Fruit fly (Drosophila melanogaster) ovary, adult (tissue): ENCODE results near the gene Lsp1alpha.

ENCODE experiments used
- CG17801 ChIP-seq: fragments of 200-800 bp; optimal IDR thresholded peaks from 2 replicates; lab custom pipeline; 2019; ENCODE audit warnings: missing biosample characterization, mild to moderate bottlenecking, missing genetic modification characterization, moderate library complexity; ENCODE audit not compliant: partially characterized antibody

Gene Lsp1alpha

DNA sequence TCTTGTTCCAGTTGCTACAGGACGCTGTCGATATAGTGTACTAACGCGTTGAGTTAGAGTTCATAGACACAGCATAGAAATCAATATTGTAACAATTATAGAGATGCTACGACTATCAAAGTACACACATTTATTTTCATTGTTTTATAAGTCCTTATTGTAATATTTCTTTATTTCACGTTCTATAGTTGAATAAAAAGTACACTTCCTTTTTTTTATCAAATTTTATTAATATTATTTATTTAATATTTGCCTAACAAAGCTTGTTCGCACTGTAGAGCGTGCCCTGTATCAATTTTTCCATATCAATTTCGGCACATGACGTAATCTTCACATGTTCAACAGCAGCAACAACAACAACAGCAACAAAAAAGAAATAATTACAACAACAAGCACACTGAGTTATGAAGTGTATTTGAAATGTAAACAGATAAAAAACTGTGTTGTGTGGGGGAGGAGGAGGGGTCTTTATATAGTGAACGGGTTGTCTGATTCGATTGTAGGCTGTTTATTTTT lies 16.1 kb upstream of the Lsp1alpha start:
- TF ChIP-seq CG17801 (GFP tag; lab: Kevin White, UChicago), result peak; percentile 46

DNA sequence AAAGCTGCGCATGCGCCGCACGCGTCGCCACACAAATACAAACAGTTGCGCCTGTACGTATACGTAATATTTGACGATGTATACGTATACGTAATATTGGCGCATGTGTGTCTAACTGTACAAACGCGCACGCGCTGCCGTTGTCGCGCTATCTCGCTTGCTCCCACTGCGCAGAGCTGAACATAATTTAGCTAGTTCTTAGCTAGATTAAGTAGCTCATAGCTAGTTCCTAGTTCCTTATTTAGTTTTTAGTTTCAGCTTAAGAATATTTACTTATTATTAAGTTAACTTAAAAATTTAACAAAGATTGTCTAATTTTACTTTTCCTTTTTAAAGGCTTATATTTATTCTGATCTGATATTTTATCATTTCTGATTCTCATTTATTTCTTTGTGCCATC lies 9.8 kb upstream of the Lsp1alpha start:
- TF ChIP-seq CG17801 (GFP tag; lab: Kevin White, UChicago), result no peak

DNA sequence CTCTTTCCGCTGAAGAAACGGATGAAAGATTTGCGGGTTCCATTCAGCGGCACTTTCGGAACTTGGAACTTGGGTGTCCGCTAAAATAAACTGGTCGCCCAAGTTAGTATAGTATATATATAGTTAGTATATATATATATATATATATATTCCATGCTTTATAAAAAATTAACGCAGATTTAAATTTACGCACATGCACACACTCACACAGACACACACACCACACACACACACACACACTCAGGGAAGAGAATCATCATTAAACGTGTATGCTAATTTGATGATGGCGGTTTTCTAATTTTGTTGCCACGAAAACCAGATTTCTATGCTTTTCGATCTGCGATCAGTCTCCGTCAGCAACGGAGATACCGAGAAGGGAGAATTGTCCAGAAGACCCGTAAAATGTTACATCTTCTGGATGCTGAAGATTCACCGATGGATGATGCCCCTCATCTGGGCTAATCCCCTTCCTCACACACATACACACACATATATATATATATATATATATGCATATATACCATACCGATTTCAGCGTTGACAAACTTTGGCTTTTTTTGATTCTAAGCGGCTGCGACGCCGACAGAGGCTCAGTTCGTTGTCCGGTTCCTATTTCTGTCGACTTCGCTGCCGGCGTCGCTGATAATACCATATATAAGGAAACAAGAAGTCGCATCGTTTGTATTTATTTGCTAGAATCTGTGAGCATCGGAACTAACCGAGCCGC lies 3.6 kb upstream of the Lsp1alpha start, which contains the start of gene Cpr11A:
Gene Cpr11A, plus strand, starts transcription at position 677 of the 727 bp plus-strand sequence.
- no peak for TF ChIP-seq CG17801 (GFP tag; lab: Kevin White, UChicago)

DNA sequence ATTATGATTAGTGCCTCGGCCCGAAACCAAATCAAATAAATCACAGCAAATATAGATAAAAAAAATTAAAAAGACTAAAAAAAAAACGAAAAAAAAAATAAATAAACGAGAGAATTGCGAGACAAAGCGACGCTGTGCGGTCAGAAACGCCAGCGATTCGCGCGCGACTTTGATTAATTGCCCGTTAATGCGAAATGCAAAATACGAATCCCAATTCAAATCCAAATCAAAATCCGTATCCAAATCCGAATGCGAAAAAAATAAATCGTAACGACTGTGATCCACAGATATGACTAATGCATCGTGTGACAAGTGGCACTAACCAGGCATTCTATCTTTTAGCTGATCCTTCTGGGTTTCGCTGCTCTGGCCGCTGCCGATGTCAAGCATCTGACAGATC lies 2.6 kb upstream of the Lsp1alpha start:
- TF ChIP-seq CG17801 (GFP tag; lab: Kevin White, UChicago), result no peak

DNA sequence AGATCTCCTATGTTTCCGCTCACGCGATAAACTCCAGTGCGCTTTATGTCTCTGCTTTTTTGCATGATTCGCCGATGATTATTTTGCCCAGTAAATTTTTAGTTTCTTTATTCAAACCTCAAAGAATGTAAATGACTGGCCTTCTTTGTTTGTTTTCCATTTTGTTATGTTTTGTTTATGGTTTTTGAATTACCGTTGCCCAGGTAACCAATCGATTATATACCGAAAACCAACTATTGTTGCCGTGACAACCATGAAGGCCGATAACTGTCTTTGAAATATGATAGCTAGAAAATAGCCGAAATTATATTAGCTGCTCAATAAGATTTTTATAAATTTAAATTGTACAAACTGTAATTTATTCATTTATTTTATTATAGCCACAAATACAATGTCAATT lies 6.4 kb downstream of the Lsp1alpha start, which contains the start of gene Mks1:
Gene Mks1, minus strand, starts transcription at position 101 of the 400 bp plus-strand sequence.
- no peak for TF ChIP-seq CG17801 (GFP tag; lab: Kevin White, UChicago)

DNA sequence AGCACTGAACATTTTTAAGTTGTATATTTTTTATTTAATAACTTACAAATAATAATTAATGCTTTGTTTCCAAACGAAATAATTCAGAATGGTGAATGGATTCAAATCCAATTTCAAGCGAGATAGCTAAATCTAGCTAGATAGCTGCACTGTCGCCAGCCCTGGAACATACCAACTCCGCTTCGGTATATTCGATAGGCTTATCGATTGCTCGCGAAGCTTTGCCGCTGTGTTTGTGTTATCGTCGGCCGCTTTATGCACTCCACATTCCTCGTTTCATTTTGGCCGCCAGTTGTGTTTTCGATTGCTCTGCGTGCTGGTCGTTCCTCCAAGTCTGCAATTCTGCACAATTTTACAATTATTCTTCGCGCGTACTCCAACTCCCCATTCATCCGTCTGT lies 6.8 kb downstream of the Lsp1alpha start, which contains the start of gene mdu:
Gene mdu, plus strand, starts transcription at position 259 of the 400 bp plus-strand sequence.
- no peak for TF ChIP-seq CG17801 (GFP tag; lab: Kevin White, UChicago)

DNA sequence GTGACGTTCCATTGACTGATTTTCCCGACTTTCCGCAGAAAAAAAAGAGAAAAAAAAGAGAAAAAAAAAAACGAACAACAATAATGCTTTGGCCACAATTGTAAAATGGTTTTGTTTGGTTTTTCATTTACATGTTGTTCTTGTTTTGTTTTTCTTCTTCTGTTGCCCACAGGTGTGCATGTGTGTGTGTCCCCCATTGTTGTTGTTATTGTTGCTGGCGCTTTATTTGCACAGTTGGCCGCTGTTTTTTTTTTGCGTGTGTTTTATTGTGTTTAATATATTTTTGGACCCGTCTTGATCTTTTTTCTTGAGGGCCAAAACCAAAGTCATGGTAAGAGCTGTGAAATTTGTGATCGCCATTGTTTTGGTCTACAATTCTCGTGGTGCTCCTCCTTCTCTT lies 8.0 kb downstream of the Lsp1alpha start:
- peak; percentile 77 for TF ChIP-seq CG17801 (GFP tag; lab: Kevin White, UChicago)

DNA sequence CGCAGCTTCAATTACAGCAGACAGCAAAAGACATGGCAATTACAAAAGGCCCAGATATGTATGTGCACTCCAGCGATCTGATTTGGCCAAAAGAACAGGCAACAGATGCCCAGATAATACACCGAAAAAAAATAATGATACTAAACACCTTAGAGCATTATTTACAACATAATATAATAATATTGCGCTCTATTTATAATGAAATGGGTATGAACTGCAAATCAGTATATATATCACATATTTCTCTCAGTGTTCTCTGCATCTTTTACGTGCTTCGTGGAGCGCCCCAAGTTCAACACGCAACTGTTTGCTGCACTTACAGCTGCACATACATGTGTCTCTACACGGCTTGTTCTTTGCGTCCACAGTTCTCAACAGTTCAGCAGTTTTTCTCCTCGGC lies 17.5 kb downstream of the Lsp1alpha start:
- TF ChIP-seq CG17801 (GFP tag; lab: Kevin White, UChicago), result no peak

DNA sequence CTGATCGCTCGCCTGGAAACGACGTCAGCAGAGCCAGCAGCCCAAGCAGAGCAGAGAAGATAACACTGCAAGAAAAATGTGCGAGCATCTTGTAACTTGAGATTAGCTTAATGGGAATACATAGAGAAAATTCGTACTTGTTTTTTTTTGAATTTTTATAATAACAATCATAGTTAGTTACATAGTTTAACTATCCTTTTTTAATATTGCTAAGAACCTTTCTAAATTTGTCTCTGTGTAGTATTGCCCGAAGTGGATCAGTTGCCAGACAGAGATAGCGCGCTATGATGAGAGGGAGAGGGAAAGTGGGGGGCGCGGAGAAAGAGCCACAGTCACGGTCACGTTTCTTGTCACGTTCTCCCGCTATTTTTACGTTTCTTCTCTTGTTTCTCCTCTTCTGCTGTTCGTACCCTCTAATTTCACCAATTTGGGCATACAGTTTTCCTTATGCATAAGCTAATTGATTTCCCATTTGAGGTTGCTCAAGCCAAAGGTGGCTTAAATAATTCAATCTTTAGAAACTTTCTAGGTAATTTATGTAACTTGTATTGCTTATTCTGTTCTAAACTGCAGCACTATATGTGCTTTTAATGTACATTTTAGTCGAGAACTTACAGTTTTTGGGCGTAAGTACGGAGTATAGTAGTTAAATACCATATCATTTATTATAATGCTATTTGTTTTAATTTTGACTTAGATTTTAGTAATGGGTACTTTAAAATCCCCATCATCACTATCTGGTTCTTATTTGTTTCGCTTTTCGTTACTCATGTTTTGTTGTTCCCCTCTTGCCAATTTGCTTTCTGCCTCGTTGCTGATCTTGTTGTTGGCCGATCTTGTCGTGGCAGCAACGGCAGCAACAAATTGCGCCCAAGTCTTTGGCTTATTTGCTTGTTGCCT lies 20.9 kb downstream of the Lsp1alpha start:
- peak; percentile 79 for TF ChIP-seq CG17801 (GFP tag; lab: Kevin White, UChicago)

DNA sequence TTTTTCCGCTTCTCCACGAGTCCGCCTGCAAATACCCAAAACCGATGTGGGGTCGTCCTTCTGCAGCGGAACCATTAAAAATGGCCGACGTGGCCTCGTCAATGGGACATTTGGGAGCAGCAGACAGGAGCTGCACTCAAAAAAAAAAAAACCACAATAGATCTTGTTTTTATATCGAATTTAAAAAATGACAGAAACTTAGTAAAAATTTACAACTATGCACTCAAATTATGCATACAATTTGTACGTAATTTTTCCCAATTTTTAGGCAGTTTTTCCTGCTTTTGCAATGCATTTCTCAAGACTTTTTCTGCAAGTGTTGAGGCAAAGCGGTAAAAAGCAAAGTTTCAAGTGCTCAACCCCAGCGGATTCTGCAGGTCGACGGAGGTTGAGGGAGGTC lies 43.5 kb downstream of the Lsp1alpha start:
- no peak for TF ChIP-seq CG17801 (GFP tag; lab: Kevin White, UChicago)

DNA sequence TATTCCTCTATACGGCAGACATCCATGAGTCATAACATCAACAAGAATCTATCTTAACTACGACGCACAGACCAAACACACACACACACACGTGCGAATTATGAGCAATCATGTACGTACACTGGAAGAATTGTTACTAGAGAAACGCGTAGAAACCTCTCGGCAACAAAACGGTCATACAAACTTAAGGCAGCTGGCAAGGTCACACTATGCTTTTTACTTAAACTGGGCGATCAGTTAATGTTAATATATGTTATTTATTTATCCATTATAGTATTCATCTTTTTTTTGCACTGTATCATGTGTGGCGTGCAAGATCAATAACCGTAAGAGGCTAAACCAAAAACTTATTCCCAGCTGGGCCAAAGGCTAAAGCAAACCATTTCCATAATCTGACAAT lies 49.1 kb downstream of the Lsp1alpha start:
- no peak for TF ChIP-seq CG17801 (GFP tag; lab: Kevin White, UChicago)

DNA sequence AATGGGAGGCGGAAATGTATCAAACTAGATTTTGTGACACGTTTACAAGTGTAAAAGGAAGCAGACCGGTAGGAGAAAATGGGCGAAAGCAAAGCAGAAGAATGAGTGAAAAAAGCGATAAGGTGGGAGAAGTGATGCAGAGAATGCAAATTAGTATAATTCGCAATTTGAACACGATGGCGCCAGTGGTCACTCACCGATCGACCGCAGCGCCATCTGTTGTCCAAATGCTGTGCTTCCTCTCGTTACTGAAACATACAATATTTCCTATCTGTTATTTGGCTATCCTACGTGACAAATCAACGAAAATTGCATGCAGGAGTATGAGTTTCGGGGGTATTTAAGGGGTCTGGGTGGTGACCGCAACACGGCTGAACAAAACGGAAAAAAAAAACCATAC lies 50.7 kb downstream of the Lsp1alpha start:
- TF ChIP-seq CG17801 (GFP tag; lab: Kevin White, UChicago), result no peak
